Fruit fly (Drosophila melanogaster): Measurements from ENCODE around the gene Calx.

Calx gene

DNA sequence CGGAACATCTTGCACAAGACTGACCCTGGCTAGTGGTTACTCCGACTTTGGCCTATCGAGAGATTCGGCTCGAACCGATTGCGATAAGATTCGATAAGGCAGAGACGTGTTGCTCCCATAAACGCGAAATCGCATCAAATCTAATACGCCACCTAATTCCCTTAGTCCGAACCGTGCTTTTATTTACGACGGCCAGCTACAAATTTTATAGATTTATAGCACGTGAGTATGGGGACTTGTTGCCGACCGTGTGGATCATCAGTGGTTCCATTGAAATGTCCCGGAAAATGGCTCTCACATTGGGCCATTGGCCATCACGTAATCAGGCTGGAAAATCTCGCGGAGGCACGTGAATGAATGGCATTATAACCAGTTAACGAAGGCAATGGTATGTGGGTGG lies 29.0 kb downstream of the Calx start, which contains the start of gene Alp5 (continued):
- TF ChIP-seq CG2120 (GFP tag; optimal IDR thresholded peaks at IDR 0.05) (no peak), D19A (tag; optimal IDR thresholded peaks at IDR 0.05) (no peak), sd (tag; optimal IDR thresholded peaks at IDR 0.05) (peak; percentile 2), CG13424 (tag; optimal IDR thresholded peaks at IDR 0.05) (no peak), emc (GFP tag; optimal IDR thresholded peaks at IDR 0.05) (no peak), grn (GFP tag; optimal IDR thresholded peaks at IDR 0.05) (peak; percentile 43), pros (GFP tag; optimal IDR thresholded peaks at IDR 0.05) (no peak), exex (tag; optimal IDR thresholded peaks at IDR 0.05) (peak; percentile 78), tx (GFP tag; optimal IDR thresholded peaks at IDR 0.05) (no peak), CG3281 (GFP tag; optimal IDR thresholded peaks at IDR 0.05) (peak; percentile 2), usp (GFP tag; optimal IDR thresholded peaks at IDR 0.05) (no peak), phol (tag; optimal IDR thresholded peaks at IDR 0.05) (no peak), sug (tag; optimal IDR thresholded peaks at IDR 0.05) (peak; percentile 54)

dm6 chr3R:21013780-21014179 lies 35.8 kb downstream of the Calx start:
- TF ChIP-seq zen (tag; optimal IDR thresholded peaks at IDR 0.05) (no peak), Med (GFP tag) (peak; percentile 50), CG14710 (tag; optimal IDR thresholded peaks at IDR 0.05) (peak; percentile 73), stwl (tag; optimal IDR thresholded peaks at IDR 0.05) (peak; percentile 93)

dm6 chr3R:21015636-21016035 lies 37.7 kb downstream of the Calx start, which contains the start of gene CG5697:
CG5697 (plus strand) TSS chr3R:21015949.
- TF ChIP-seq CG10959 (GFP tag; IDR thresholded peaks at IDR 0.05) (no peak), CG14014 (GFP tag; IDR thresholded peaks at IDR 0.05) (peak; percentile 52; the same call in 1 of the 2 replicates), CG18599 (GFP tag; optimal IDR thresholded peaks at IDR 0.05) (peak; percentile 5), lab (GFP tag; optimal IDR thresholded peaks at IDR 0.05) (peak; percentile 41), CG3847 (GFP tag; IDR thresholded peaks at IDR 0.05) (no peak), ATbp (GFP tag; optimal IDR thresholded peaks at IDR 0.05) (peak; percentile 32), ap (GFP tag; IDR thresholded peaks at IDR 0.05) (0 out of 2 replicates have a peak, but pooled peaks have one; percentile 2), BtbVII (GFP tag; optimal IDR thresholded peaks at IDR 0.05) (no peak), tin (GFP tag; optimal IDR thresholded peaks at IDR 0.05) (no peak), Pdp1 (GFP tag; optimal IDR thresholded peaks at IDR 0.05) (peak in 1 of 2 experiments; percentile 84), Dfd (GFP tag; optimal IDR thresholded peaks at IDR 0.05) (no peak), sens (GFP tag) (peak; percentile 63), MESR4 (GFP tag; optimal IDR thresholded peaks at IDR 0.05) (no peak), HLH54F (GFP tag; optimal IDR thresholded peaks at IDR 0.05) (no peak), CG12299 (tag; optimal IDR thresholded peaks at IDR 0.05) (no peak), CG8290 (GFP tag; optimal IDR thresholded peaks at IDR 0.05) (no peak), CG8290 (tag; optimal IDR thresholded peaks at IDR 0.05) (peak in 1 of 2 experiments; percentile 12), CG5180 (GFP tag; optimal IDR thresholded peaks at IDR 0.05) (no peak), ara (GFP tag; IDR thresholded peaks at IDR 0.05) (no peak), Six4 (GFP tag; optimal IDR thresholded peaks at IDR 0.05) (no peak), CoRest (tag; optimal IDR thresholded peaks at IDR 0.05) (no peak), row (GFP tag; IDR thresholded peaks at IDR 0.05) (no peak), CG31388 (GFP tag; optimal IDR thresholded peaks at IDR 0.05) (no peak), CG32767 (GFP tag; IDR thresholded peaks at IDR 0.05) (no peak), fd3F (GFP tag; optimal IDR thresholded peaks at IDR 0.05) (no peak), dysf (GFP tag; IDR thresholded peaks at IDR 0.05) (no peak), CG18619 (GFP tag; optimal IDR thresholded peaks at IDR 0.05) (no peak), CG10209 (GFP tag; optimal IDR thresholded peaks at IDR 0.05) (no peak), Gug (GFP tag; IDR thresholded peaks at IDR 0.05) (no peak), CG4707 (GFP tag; optimal IDR thresholded peaks at IDR 0.05) (no peak), sob (GFP tag; IDR thresholded peaks at IDR 0.05) (peak; percentile 29; the same call in 1 of the 2 replicates), CG18262 (tag; optimal IDR thresholded peaks at IDR 0.05) (no peak)
